Fruit fly (Drosophila melanogaster) whole organism, embryonic: ENCODE data around the gene fbl.
A peak's percentile ranks its signal among the peaks of the same experiment; 100 is the strongest.

Experiments
- ATbp ChIP-seq: fragments of 200-800 bp; sonication (Bioruptor generic); optimal IDR thresholded peaks from 2 replicates; lab custom pipeline; 2017; ENCODE audit warnings: missing biosample characterization, mild to moderate bottlenecking, missing genetic modification characterization, missing genetic modification reagents
- CG10321 ChIP-seq: fragments of 200-800 bp; sonication (Bioruptor generic); IDR thresholded peaks from 2 replicates; pipeline ENCODE4 v1.3.6; 2022; ENCODE audit warnings: missing biosample characterization, missing genetic modification characterization
- CG9817 ChIP-seq: fragments of 200-800 bp; sonication (Bioruptor generic); optimal IDR thresholded peaks from 2 replicates; lab custom pipeline; 2018; ENCODE audit warnings: missing biosample characterization, mild to moderate bottlenecking, missing genetic modification characterization, moderate library complexity
- Dek ChIP-seq: fragments of 200-800 bp; sonication (Bioruptor generic); optimal IDR thresholded peaks from 3 replicates; lab custom pipeline; 2019; ENCODE audit warnings: missing biosample characterization, mild to moderate bottlenecking, missing genetic modification characterization, moderate library complexity
- Side ChIP-seq: fragments of 200-800 bp; sonication (Bioruptor generic); optimal IDR thresholded peaks from 2 replicates; lab custom pipeline; 2016; ENCODE audit warnings: missing biosample characterization, missing genetic modification characterization
- ap ChIP-seq: fragments of 200-800 bp; sonication (Bioruptor generic); IDR thresholded peaks from 2 replicates; pipeline ENCODE4 v1.3.6; 2022; ENCODE audit warnings: missing biosample characterization, missing genetic modification characterization
- sd ChIP-seq: fragments of 200-800 bp; sonication (Bioruptor generic); optimal IDR thresholded peaks from 3 replicates; lab custom pipeline; 2018; ENCODE audit warnings: missing biosample characterization, mild to moderate bottlenecking, missing genetic modification characterization, moderate library complexity
- sisA ChIP-seq: fragments of 200-800 bp; sonication (Bioruptor generic); IDR thresholded peaks from 2 replicates; pipeline ENCODE4 v1.3.6; 2022; ENCODE audit warnings: missing biosample characterization, missing genetic modification characterization

- peak; percentile 95 for TF ChIP-seq CG9817
- TF ChIP-seq sd (tag; lab: Kevin White, UChicago), result peak; percentile 80
- no peak for TF ChIP-seq CG10321 (GFP tag; lab: Robert Waterston, UW)
- peak; percentile 85 for TF ChIP-seq Side (GFP tag; lab: Kevin White, UChicago)
- TF ChIP-seq ATbp (GFP tag; lab: Kevin White, UChicago), result peak; percentile 53
- peak; percentile 25; the same call in 1 of the 2 replicates for TF ChIP-seq ap
- TF ChIP-seq sisA (GFP tag; lab: Robert Waterston, UW), result peak; percentile 84
- peak; percentile 73 for TF ChIP-seq Dek (tag; lab: Kevin White, UChicago)
These were observed 8.2 kb upstream of the fbl start, which contains the start of the genes Ide and RhoBTB for dm6 chr3L:20375878-20376563.
